Worm (Caenorhabditis elegans) whole organism, L3 larva: Measurements from ENCODE around the gene nmgp-1.

Experiments
- R02D3.7 ChIP-seq: fragments of 150-350 bp; optimal IDR thresholded peaks from 2 replicates; lab custom pipeline; 2014; ENCODE audit warnings: missing biosample characterization, missing genetic modification characterization
- ZK546.5 ChIP-seq: sonication (generic microtip); optimal IDR thresholded peaks from 2 replicates; lab custom pipeline; 2017; ENCODE audit warnings: missing biosample characterization, missing genetic modification characterization
- aly-2 ChIP-seq: fragments of 150-350 bp; optimal IDR thresholded peaks from 2 replicates; lab custom pipeline; 2014; ENCODE audit warnings: missing biosample characterization, missing genetic modification characterization
- ceh-9 ChIP-seq: sonication (generic microtip); optimal IDR thresholded peaks from 2 replicates; lab custom pipeline; 2018; ENCODE audit warnings: missing biosample characterization, missing genetic modification characterization
- egl-5 ChIP-seq: fragments of 150-350 bp; optimal IDR thresholded peaks from 2 replicates; lab custom pipeline; 2017; ENCODE audit warnings: missing biosample characterization, missing genetic modification reagents, missing genetic modification characterization, inconsistent platforms
- elt-1 ChIP-seq: fragments of 150-350 bp; optimal IDR thresholded peaks from 2 replicates; lab custom pipeline; 2014; ENCODE audit warnings: missing biosample characterization, missing genetic modification characterization
- elt-2 ChIP-seq: sonication (generic microtip); optimal IDR thresholded peaks from 2 replicates; lab custom pipeline; 2016; ENCODE audit warnings: missing genetic modification reagents, mild to moderate bottlenecking, missing genetic modification characterization, missing compliant biosample characterization
- eor-1 ChIP-seq, 2 experiments: fragments of 150-350 bp; optimal IDR thresholded peaks; 2 replicates each; lab custom pipeline; 2014 to 2018; ENCODE audit warnings: missing biosample characterization in 2 of 2, missing genetic modification characterization in 2 of 2
- fkh-10 ChIP-seq: sonication (generic microtip); optimal IDR thresholded peaks from 2 replicates; lab custom pipeline; 2017; ENCODE audit warnings: missing biosample characterization, missing genetic modification reagents, missing genetic modification characterization
- fos-1 ChIP-seq: fragments of 150-350 bp; optimal IDR thresholded peaks from 2 replicates; lab custom pipeline; 2014; ENCODE audit warnings: missing biosample characterization, missing genetic modification characterization
- hmg-11 ChIP-seq: sonication (generic microtip); optimal IDR thresholded peaks from 2 replicates; lab custom pipeline; 2016; ENCODE audit warnings: missing genetic modification characterization, missing compliant biosample characterization
- lin-15B ChIP-seq: fragments of 150-350 bp; optimal IDR thresholded peaks from 2 replicates; lab custom pipeline; 2014; ENCODE audit warnings: missing biosample characterization, missing genetic modification characterization
- mdl-1 ChIP-seq: fragments of 150-350 bp; optimal IDR thresholded peaks from 2 replicates; lab custom pipeline; 2014; ENCODE audit warnings: missing biosample characterization, missing genetic modification characterization
- mml-1 ChIP-seq: fragments of 150-350 bp; sonication (generic microtip); optimal IDR thresholded peaks from 3 replicates; lab custom pipeline; 2014; ENCODE audit warnings: missing biosample characterization, missing genetic modification characterization
- nfya-1 ChIP-seq: sonication (generic microtip); optimal IDR thresholded peaks from 2 replicates; lab custom pipeline; 2017; ENCODE audit warnings: missing genetic modification characterization, mild to moderate bottlenecking, missing compliant biosample characterization, antibody characterized with exemption, moderate library complexity; ENCODE audit not compliant: insufficient read depth
- nhr-11 ChIP-seq: fragments of 150-350 bp; optimal IDR thresholded peaks from 2 replicates; lab custom pipeline; 2014; ENCODE audit warnings: missing biosample characterization, missing genetic modification characterization
- nhr-23 ChIP-seq: fragments of 150-350 bp; optimal IDR thresholded peaks from 2 replicates; lab custom pipeline; 2014; ENCODE audit warnings: missing biosample characterization, missing genetic modification reagents, missing genetic modification characterization
- nhr-25 ChIP-seq: sonication (generic microtip); optimal IDR thresholded peaks from 2 replicates; lab custom pipeline; 2017; ENCODE audit warnings: missing biosample characterization, missing genetic modification characterization
- nhr-28 ChIP-seq: fragments of 150-350 bp; optimal IDR thresholded peaks from 2 replicates; lab custom pipeline; 2014; ENCODE audit warnings: missing biosample characterization, missing genetic modification characterization
- nhr-43 ChIP-seq: sonication (generic microtip); optimal IDR thresholded peaks from 2 replicates; lab custom pipeline; 2016; ENCODE audit warnings: mild to moderate bottlenecking, missing genetic modification characterization, missing compliant biosample characterization; ENCODE audit not compliant: poor library complexity, severe bottlenecking
- nhr-67 ChIP-seq: fragments of 150-350 bp; optimal IDR thresholded peaks from 2 replicates; lab custom pipeline; 2014; ENCODE audit warnings: missing biosample characterization, missing genetic modification characterization
- pha-4 ChIP-seq: fragments of 150-350 bp; optimal IDR thresholded peaks from 2 replicates; lab custom pipeline; 2014; ENCODE audit warnings: missing biosample characterization, missing genetic modification reagents, missing genetic modification characterization
- pqm-1 ChIP-seq: fragments of 150-350 bp; optimal IDR thresholded peaks from 2 replicates; lab custom pipeline; 2017; ENCODE audit warnings: missing biosample characterization, missing genetic modification characterization, inconsistent platforms
- sea-2 ChIP-seq: fragments of 150-350 bp; sonication (generic microtip); optimal IDR thresholded peaks from 4 replicates; lab custom pipeline; 2014; ENCODE audit warnings: missing biosample characterization, missing genetic modification reagents, missing genetic modification characterization
- skn-1 ChIP-seq: fragments of 150-350 bp; optimal IDR thresholded peaks from 2 replicates; lab custom pipeline; 2014; ENCODE audit warnings: missing biosample characterization, missing genetic modification characterization
- unc-62 ChIP-seq: fragments of 150-350 bp; sonication (generic microtip); optimal IDR thresholded peaks from 4 replicates; lab custom pipeline; 2014; ENCODE audit warnings: missing biosample characterization, missing genetic modification reagents, missing genetic modification characterization
- zag-1 ChIP-seq: fragments of 150-350 bp; optimal IDR thresholded peaks from 2 replicates; lab custom pipeline; 2014; ENCODE audit warnings: missing biosample characterization, missing genetic modification characterization
- ztf-11 ChIP-seq: fragments of 150-350 bp; optimal IDR thresholded peaks from 2 replicates; lab custom pipeline; 2014; ENCODE audit warnings: missing biosample characterization, missing genetic modification characterization
- ztf-4 ChIP-seq: fragments of 150-350 bp; optimal IDR thresholded peaks from 2 replicates; lab custom pipeline; 2014; ENCODE audit warnings: missing biosample characterization, missing genetic modification characterization

Gene nmgp-1

ce11 chrII:6230116-6230515 lies 30.5 kb upstream of the nmgp-1 start:
- TF ChIP-seq eor-1 (tag; optimal IDR thresholded peaks at IDR 0.05; lab: Kevin White, UChicago): no peak
- TF ChIP-seq nhr-43 (tag; lab: Kevin White, UChicago): no peak
- no peak for TF ChIP-seq sea-2 (GFP tag; lab: Kevin White, UChicago)
- TF ChIP-seq pqm-1 (tag; lab: Kevin White, UChicago): no peak
- no peak for TF ChIP-seq fkh-10 (GFP tag; lab: Kevin White, UChicago)
- no peak for TF ChIP-seq lin-15B (tag; lab: Kevin White, UChicago)
- no peak for TF ChIP-seq nhr-11 (tag; lab: Kevin White, UChicago)
- TF ChIP-seq nfya-1 (tag; lab: Kevin White, UChicago): no peak
- no peak for TF ChIP-seq nhr-28 (tag; lab: Kevin White, UChicago)
- TF ChIP-seq R02D3.7 (tag; lab: Kevin White, UChicago): no peak
- no peak for TF ChIP-seq skn-1 (tag; lab: Kevin White, UChicago)
- no peak for TF ChIP-seq nhr-67
- TF ChIP-seq aly-2: no peak
- no peak for TF ChIP-seq unc-62 (GFP tag; lab: Kevin White, UChicago)
- TF ChIP-seq hmg-11 (tag; lab: Kevin White, UChicago): no peak
- no peak for TF ChIP-seq egl-5 (tag; lab: Kevin White, UChicago)
- no peak for TF ChIP-seq nhr-23 (tag; lab: Kevin White, UChicago)
- no peak for TF ChIP-seq ztf-4 (tag; lab: Kevin White, UChicago)
- no peak for TF ChIP-seq elt-1 (tag; lab: Kevin White, UChicago)

ce11 chrII:6235432-6236092 lies 25.1 kb upstream of the nmgp-1 start, which contains the start of gene T24H7.9:
TSS of gene T24H7.9 (minus strand) at chrII:6235505.
- TF ChIP-seq ceh-9 (tag; lab: Kevin White, UChicago): no peak
- TF ChIP-seq nhr-25 (tag; lab: Kevin White, UChicago): peak; percentile 30
- TF ChIP-seq ztf-11 (tag; lab: Kevin White, UChicago): no peak
- no peak for TF ChIP-seq mdl-1
- TF ChIP-seq elt-2 (tag; lab: Kevin White, UChicago): peak; percentile 47
- peak; percentile 68 for TF ChIP-seq pha-4 (tag; lab: Kevin White, UChicago)
- TF ChIP-seq zag-1 (tag; lab: Kevin White, UChicago): no peak

ce11 chrII:6236093-6236945 lies 24.3 kb upstream of the nmgp-1 start:
- TF ChIP-seq mml-1 (tag; lab: Kevin White, UChicago) (no peak), mdl-1 (no peak), elt-1 (tag; lab: Kevin White, UChicago) (peak; percentile 81), pha-4 (tag; lab: Kevin White, UChicago) (peak; percentile 87), nhr-25 (tag; lab: Kevin White, UChicago) (no peak), zag-1 (tag; lab: Kevin White, UChicago) (no peak), nhr-67 (no peak), fos-1 (no peak), unc-62 (GFP tag; lab: Kevin White, UChicago) (no peak), ZK546.5 (no peak)

ce11 chrII:6241758-6242157 lies 18.9 kb upstream of the nmgp-1 start, which contains the start of gene T24H7.8:
TSS of gene T24H7.8 (plus strand) at chrII:6242058.
- no peak for TF ChIP-seq mml-1 (tag; lab: Kevin White, UChicago)

- no peak for TF ChIP-seq ceh-9 (tag; lab: Kevin White, UChicago)
- peak; percentile 49 for TF ChIP-seq elt-2 (tag; lab: Kevin White, UChicago)
- peak; percentile 69 for TF ChIP-seq pqm-1 (tag; lab: Kevin White, UChicago)
- TF ChIP-seq, all 47 proteins: peak for 2
Measured at ce11 chrII:6244171-6244570, 16.5 kb upstream of the nmgp-1 start, which contains the start of gene tat-4. TSS of gene tat-4 (minus strand) at chrII:6244287.
